Worm (Caenorhabditis elegans): ENCODE results near the gene C23H5.12.

The C23H5.12 gene

DNA sequence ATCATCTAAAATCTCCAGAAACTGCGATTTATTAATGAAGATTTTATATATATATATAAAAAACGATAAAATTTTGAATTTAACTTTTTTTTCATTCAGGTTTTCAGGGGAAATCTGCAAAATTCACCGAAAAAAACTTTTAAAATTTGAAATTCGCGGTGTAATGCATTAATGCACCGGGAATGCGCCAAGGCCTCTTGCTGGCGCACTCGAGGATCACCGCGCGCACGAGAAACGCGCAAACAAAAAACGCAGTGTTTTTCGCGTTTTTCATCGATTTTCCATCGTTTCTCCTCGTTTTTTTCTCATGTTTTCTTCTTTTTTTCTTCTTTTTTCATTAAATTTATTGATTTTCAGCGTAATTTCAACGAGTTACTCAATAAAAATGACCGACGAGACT, 44.3 kb downstream of the C23H5.12 start, which contains the start of gene hrpu-2 (continued):
- peak; percentile 98 to 99 for TF ChIP-seq efl-1 (optimal IDR thresholded peaks at IDR 0.05)
- TF ChIP-seq efl-1 (GFP tag; optimal IDR thresholded peaks at IDR 0.05 in 1 of 2) = peak; percentile 98 to 100
- peak; percentile 35 for TF ChIP-seq aha-1 (tag; optimal IDR thresholded peaks at IDR 0.05)
- TF ChIP-seq ces-1 (GFP tag; optimal IDR thresholded peaks at IDR 0.05) = no peak
- peak; percentile 91 to 93 for TF ChIP-seq lsy-2 (tag; optimal IDR thresholded peaks at IDR 0.05)
- peak; percentile 58 for TF ChIP-seq blmp-1 (tag; optimal IDR thresholded peaks at IDR 0.05)
- TF ChIP-seq nhr-237 (tag; optimal IDR thresholded peaks at IDR 0.05) = peak; percentile 7
- no peak for TF ChIP-seq zag-1 (tag; optimal IDR thresholded peaks at IDR 0.05)
- peak in 1 of 2 experiments; percentile 80 for TF ChIP-seq mdl-1 (tag; optimal IDR thresholded peaks at IDR 0.05)
- TF ChIP-seq sup-37 (GFP tag; optimal IDR thresholded peaks at IDR 0.05) = peak; percentile 84
- TF ChIP-seq lin-15B (tag; optimal IDR thresholded peaks at IDR 0.05) = peak; percentile 75
- TF ChIP-seq lin-39 (tag; optimal IDR thresholded peaks at IDR 0.05) = peak; percentile 90
- peak; percentile 86 for TF ChIP-seq mab-9 (GFP tag; IDR thresholded peaks at IDR 0.05)
- peak; percentile 84 for TF ChIP-seq zip-4 (GFP tag; optimal IDR thresholded peaks at IDR 0.05)
- no peak for TF ChIP-seq pag-3 (tag; optimal IDR thresholded peaks at IDR 0.05; ENCODE audit: borderline replicate concordance, insufficient read depth)
- TF ChIP-seq elt-3 (tag; optimal IDR thresholded peaks at IDR 0.05) = peak in 2 of 6 experiments; percentile 54 to 77
- TF ChIP-seq irx-1 (tag; optimal IDR thresholded peaks at IDR 0.05) = peak; percentile 89
- peak; percentile 93 for TF ChIP-seq swsn-7 (tag; optimal IDR thresholded peaks at IDR 0.05)
- TF ChIP-seq lin-14 (GFP tag; optimal IDR thresholded peaks at IDR 0.05) = peak; percentile 87
- TF ChIP-seq ama-1 (optimal IDR thresholded peaks at IDR 0.05) = peak; percentile 50
- peak; percentile 94 for TF ChIP-seq nhr-71 (tag; optimal IDR thresholded peaks at IDR 0.05)
- peak; percentile 89 for TF ChIP-seq nhr-85 (tag)
- peak; percentile 86 for TF ChIP-seq xbp-1 (tag; optimal IDR thresholded peaks at IDR 0.05)
- TF ChIP-seq nhr-28 (tag; optimal IDR thresholded peaks at IDR 0.05) = no peak
- peak; percentile 91 for TF ChIP-seq dsc-1 (tag; optimal IDR thresholded peaks at IDR 0.05)
- TF ChIP-seq unc-62 (GFP tag; optimal IDR thresholded peaks at IDR 0.05) = no peak
- no peak for TF ChIP-seq efl-3 (GFP tag; optimal IDR thresholded peaks at IDR 0.05)
- TF ChIP-seq jun-1 (tag; optimal IDR thresholded peaks at IDR 0.05) = peak; percentile 85
- TF ChIP-seq C16A3.4 (tag; optimal IDR thresholded peaks at IDR 0.05) = peak; percentile 75
- TF ChIP-seq nhr-77 (tag; optimal IDR thresholded peaks at IDR 0.05) = peak; percentile 65
- peak; percentile 86 to 94 (median 93) for TF ChIP-seq ceh-82 (tag; optimal IDR thresholded peaks at IDR 0.05)
- TF ChIP-seq nhr-90 (tag; optimal IDR thresholded peaks at IDR 0.05; ENCODE audit: poor library complexity) = peak; percentile 90
- TF ChIP-seq ztf-11 (tag; optimal IDR thresholded peaks at IDR 0.05) = peak in 1 of 2 experiments; percentile 76
- no peak for TF ChIP-seq nhr-12 (tag; optimal IDR thresholded peaks at IDR 0.05)
- peak; percentile 95 for TF ChIP-seq nhr-47 (tag; optimal IDR thresholded peaks at IDR 0.05)
- TF ChIP-seq ztf-4 (tag; optimal IDR thresholded peaks at IDR 0.05) = peak; percentile 75
- TF ChIP-seq skn-1 (tag; optimal IDR thresholded peaks at IDR 0.05) = peak; percentile 80
- peak; percentile 98 for TF ChIP-seq dpl-1 (GFP tag; optimal IDR thresholded peaks at IDR 0.05)
- TF ChIP-seq grh-1 (GFP tag; IDR thresholded peaks at IDR 0.05) = peak; percentile 91
- TF ChIP-seq lin-35 (GFP tag; optimal IDR thresholded peaks at IDR 0.05) = peak; percentile 97 to 98
- TF ChIP-seq tlp-1 (tag; optimal IDR thresholded peaks at IDR 0.05) = no peak
- TF ChIP-seq unc-98 (GFP tag; IDR thresholded peaks at IDR 0.05) = peak; percentile 41; the same call in 1 of the 2 replicates
- peak; percentile 80 for TF ChIP-seq sox-4 (tag; optimal IDR thresholded peaks at IDR 0.05)
- TF ChIP-seq rnt-1 (tag; optimal IDR thresholded peaks at IDR 0.05) = peak; percentile 96
- TF ChIP-seq tbx-2 (tag; optimal IDR thresholded peaks at IDR 0.05) = peak; percentile 93
